Fruit fly (Drosophila melanogaster) whole organism, adult: ENCODE measurements around the gene dy.

ENCODE experiments used
- CG11617 ChIP-seq: fragments of 200-800 bp; sonication (Bioruptor generic); optimal IDR thresholded peaks from 2 replicates; lab custom pipeline; 2017; ENCODE audit warnings: mild to moderate bottlenecking, missing biosample characterization, missing genetic modification reagents, missing genetic modification characterization
- CG12768 ChIP-seq: fragments of 200-800 bp; sonication (Bioruptor generic); optimal IDR thresholded peaks from 2 replicates; lab custom pipeline; 2017; ENCODE audit warnings: missing biosample characterization, missing genetic modification characterization, mild to moderate bottlenecking, moderate library complexity, missing genetic modification reagents
- CG14711 ChIP-seq: fragments of 200-800 bp; sonication (Bioruptor generic); optimal IDR thresholded peaks from 2 replicates; lab custom pipeline; 2018; ENCODE audit warnings: missing biosample characterization, mild to moderate bottlenecking, missing genetic modification characterization, moderate library complexity
- CG1620 ChIP-seq: fragments of 200-800 bp; sonication (Bioruptor generic); optimal IDR thresholded peaks from 2 replicates; lab custom pipeline; 2016; ENCODE audit warnings: missing biosample characterization, missing genetic modification characterization
- CG33017 ChIP-seq: fragments of 200-800 bp; sonication (Bioruptor generic); optimal IDR thresholded peaks from 2 replicates; lab custom pipeline; 2018; ENCODE audit warnings: missing biosample characterization, mild to moderate bottlenecking, missing genetic modification characterization, moderate library complexity
- CG5204 ChIP-seq: fragments of 200-800 bp; sonication (Bioruptor generic); optimal IDR thresholded peaks from 2 replicates; lab custom pipeline; 2016; ENCODE audit warnings: missing biosample characterization, missing genetic modification characterization
- CG7045 ChIP-seq: fragments of 200-800 bp; sonication (Bioruptor generic); optimal IDR thresholded peaks from 2 replicates; lab custom pipeline; 2017; ENCODE audit warnings: missing biosample characterization, mild to moderate bottlenecking, missing genetic modification characterization
- CG7101 ChIP-seq: fragments of 200-800 bp; sonication (Bioruptor generic); optimal IDR thresholded peaks from 2 replicates; lab custom pipeline; 2018; ENCODE audit warnings: missing biosample characterization, mild to moderate bottlenecking, missing genetic modification characterization, moderate library complexity
- Clk ChIP-seq: fragments of 200-800 bp; sonication (Bioruptor generic); optimal IDR thresholded peaks from 2 replicates; lab custom pipeline; 2017; ENCODE audit warnings: missing biosample characterization, missing genetic modification characterization
- Crg-1 ChIP-seq: fragments of 200-800 bp; sonication (Bioruptor generic); optimal IDR thresholded peaks from 2 replicates; lab custom pipeline; 2016; ENCODE audit warnings: missing biosample characterization, missing genetic modification characterization
- Hr96 ChIP-seq: fragments of 200-800 bp; sonication (Bioruptor generic); optimal IDR thresholded peaks from 2 replicates; lab custom pipeline; 2016; ENCODE audit warnings: missing biosample characterization, missing genetic modification characterization
- Mnt ChIP-seq: fragments of 200-800 bp; sonication (Bioruptor generic); optimal IDR thresholded peaks from 2 replicates; lab custom pipeline; 2016; ENCODE audit warnings: missing biosample characterization, mild to moderate bottlenecking, missing genetic modification characterization
- bab1 ChIP-seq: fragments of 200-800 bp; sonication (Bioruptor generic); optimal IDR thresholded peaks from 3 replicates; lab custom pipeline; 2019; ENCODE audit warnings: missing biosample characterization, mild to moderate bottlenecking, missing genetic modification characterization, moderate library complexity
- cic ChIP-seq: fragments of 200-800 bp; sonication (Bioruptor generic); optimal IDR thresholded peaks from 2 replicates; lab custom pipeline; 2017; ENCODE audit warnings: missing biosample characterization, mild to moderate bottlenecking, missing genetic modification characterization, moderate library complexity
- cnc ChIP-seq, 2 experiments: fragments of >200 bp; optimal IDR thresholded peaks; 2 replicates each; lab custom pipeline; 2017
- kay ChIP-seq: fragments of 200-800 bp; sonication (Bioruptor generic); peaks from one replicate; lab custom pipeline; 2016; ENCODE audit warnings: missing biosample characterization, missing genetic modification characterization, borderline replicate concordance
- ovo ChIP-seq: fragments of 200-800 bp; sonication (Bioruptor generic); optimal IDR thresholded peaks from 2 replicates; lab custom pipeline; 2016; ENCODE audit warnings: missing biosample characterization, missing genetic modification characterization
- pad ChIP-seq: fragments of 200-800 bp; sonication (Bioruptor generic); optimal IDR thresholded peaks from 3 replicates; lab custom pipeline; 2017; ENCODE audit warnings: missing biosample characterization, missing genetic modification characterization, mild to moderate bottlenecking, moderate library complexity, missing genetic modification reagents
- tj ChIP-seq: fragments of 200-800 bp; sonication (Bioruptor generic); optimal IDR thresholded peaks from 3 replicates; lab custom pipeline; 2017; ENCODE audit warnings: missing biosample characterization, mild to moderate bottlenecking, missing genetic modification characterization, moderate library complexity
- toe ChIP-seq: fragments of 200-800 bp; sonication (Bioruptor generic); optimal IDR thresholded peaks from 2 replicates; lab custom pipeline; 2016; ENCODE audit warnings: missing biosample characterization, missing genetic modification characterization

The dy gene

dm6 chrX:11815356-11816270 is 37.0 kb upstream of the dy start:
- TF ChIP-seq CG7101 (tag; lab: Kevin White, UChicago), result no peak
- no peak for TF ChIP-seq Clk (GFP tag; lab: Kevin White, UChicago)
- TF ChIP-seq CG14711, result no peak
- TF ChIP-seq CG12768, result no peak
- no peak for TF ChIP-seq CG1620 (GFP tag; lab: Kevin White, UChicago)
- TF ChIP-seq CG11617 (GFP tag; lab: Kevin White, UChicago), result no peak
- no peak for TF ChIP-seq pad
- TF ChIP-seq Crg-1 (GFP tag; lab: Kevin White, UChicago), result no peak
- TF ChIP-seq toe (GFP tag; lab: Kevin White, UChicago), result no peak
- TF ChIP-seq Mnt (GFP tag; lab: Kevin White, UChicago), result no peak
- TF ChIP-seq CG7045 (GFP tag; lab: Kevin White, UChicago), result no peak
- TF ChIP-seq ovo, result no peak
- TF ChIP-seq cnc (optimal IDR thresholded peaks at IDR 0.05; lab: Kevin White, UChicago), result no peak
- no peak for TF ChIP-seq cic (GFP tag; lab: Kevin White, UChicago)
- no peak for TF ChIP-seq CG5204

dm6 chrX:11813721-11814161 is 35.2 kb upstream of the dy start:
- TF ChIP-seq CG1620 (GFP tag; lab: Kevin White, UChicago) (no peak), pad (no peak), kay (peak; percentile 96), CG33017 (no peak), toe (GFP tag; lab: Kevin White, UChicago) (no peak), CG5204 (no peak), CG14711 (no peak), CG12768 (no peak), Clk (GFP tag; lab: Kevin White, UChicago) (no peak), CG7045 (GFP tag; lab: Kevin White, UChicago) (no peak), CG11617 (GFP tag; lab: Kevin White, UChicago) (peak; percentile 27), Mnt (GFP tag; lab: Kevin White, UChicago) (peak; percentile 52), Crg-1 (GFP tag; lab: Kevin White, UChicago) (no peak), CG7101 (tag; lab: Kevin White, UChicago) (no peak), cic (GFP tag; lab: Kevin White, UChicago) (peak; percentile 75), cnc (optimal IDR thresholded peaks at IDR 0.05; lab: Kevin White, UChicago) (no peak), tj (GFP tag; lab: Kevin White, UChicago) (peak; percentile 8), ovo (no peak), bab1 (GFP tag; lab: Kevin White, UChicago) (no peak), Hr96 (GFP tag; lab: Kevin White, UChicago) (no peak)

dm6 chrX:11812828-11813227 is 34.2 kb upstream of the dy start:
- TF ChIP-seq kay (peak; percentile 39), CG5204 (no peak), CG14711 (peak; percentile 21)

dm6 chrX:11806867-11807747 is 28.5 kb upstream of the dy start, which contains the start of gene Hsc70-3:
Hsc70-3 (minus strand) TSS chrX:11807117.
- TF ChIP-seq CG14711, result peak; percentile 71
- peak; percentile 52 for TF ChIP-seq CG33017
- peak; percentile 97 for TF ChIP-seq ovo
- TF ChIP-seq bab1 (GFP tag; lab: Kevin White, UChicago), result peak; percentile 54
- peak; percentile 99 for TF ChIP-seq pad
- peak; percentile 67 for TF ChIP-seq CG11617 (GFP tag; lab: Kevin White, UChicago)
- TF ChIP-seq Hr96 (GFP tag; lab: Kevin White, UChicago), result no peak
- no peak for TF ChIP-seq Mnt (GFP tag; lab: Kevin White, UChicago)
- TF ChIP-seq Clk (GFP tag; lab: Kevin White, UChicago), result no peak
- peak; percentile 37 for TF ChIP-seq tj (GFP tag; lab: Kevin White, UChicago)
- peak; percentile 16 for TF ChIP-seq CG12768
- TF ChIP-seq CG7045 (GFP tag; lab: Kevin White, UChicago), result no peak
- TF ChIP-seq CG7101 (tag; lab: Kevin White, UChicago), result peak; percentile 77
- no peak for TF ChIP-seq Crg-1 (GFP tag; lab: Kevin White, UChicago)
- no peak for TF ChIP-seq CG5204

DNA sequence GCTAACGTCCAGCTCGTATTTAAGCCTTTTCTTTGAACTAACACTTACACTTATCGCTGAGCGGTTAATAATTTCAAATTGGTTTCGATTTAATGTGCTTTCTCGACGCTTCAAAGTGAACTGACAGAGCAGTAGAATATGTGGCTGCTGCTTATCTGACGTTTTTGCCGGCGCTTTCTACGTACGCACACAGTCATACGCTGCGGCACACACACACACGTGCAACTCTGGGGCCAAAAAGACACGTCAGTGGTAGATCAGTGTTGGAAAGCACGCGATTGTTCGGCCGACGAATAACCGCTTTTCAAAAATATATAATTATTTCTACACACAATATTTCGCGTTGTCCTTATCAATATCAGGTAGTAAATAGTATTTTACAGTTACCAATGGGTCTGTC is 27.6 kb upstream of the dy start:
- peak; percentile 50 for TF ChIP-seq tj (GFP tag; lab: Kevin White, UChicago)
- peak; percentile 48 for TF ChIP-seq CG14711
- peak; percentile 35 for TF ChIP-seq cic (GFP tag; lab: Kevin White, UChicago)
- TF ChIP-seq Hr96 (GFP tag; lab: Kevin White, UChicago), result no peak
- peak; percentile 7 for TF ChIP-seq CG33017
- peak; percentile 73 for TF ChIP-seq kay
- TF ChIP-seq Mnt (GFP tag; lab: Kevin White, UChicago), result peak; percentile 76
- no peak for TF ChIP-seq CG7045 (GFP tag; lab: Kevin White, UChicago)
- peak; percentile 37 for TF ChIP-seq bab1 (GFP tag; lab: Kevin White, UChicago)
- peak; percentile 61 for TF ChIP-seq pad
- peak; percentile 63 for TF ChIP-seq ovo
- no peak for TF ChIP-seq CG5204
- peak; percentile 42 for TF ChIP-seq CG12768
- peak; percentile 71 for TF ChIP-seq CG1620 (GFP tag; lab: Kevin White, UChicago)
- TF ChIP-seq CG11617 (GFP tag; lab: Kevin White, UChicago), result no peak
- peak; percentile 85 for TF ChIP-seq Crg-1 (GFP tag; lab: Kevin White, UChicago)
- no peak for TF ChIP-seq Clk (GFP tag; lab: Kevin White, UChicago)
- TF ChIP-seq toe (GFP tag; lab: Kevin White, UChicago), result peak; percentile 1
- TF ChIP-seq cnc (optimal IDR thresholded peaks at IDR 0.05; lab: Kevin White, UChicago), result no peak
- peak; percentile 66 for TF ChIP-seq CG7101 (tag; lab: Kevin White, UChicago)
